Worm (Caenorhabditis elegans) whole organism, young adult: ENCODE results near the gene D2023.3.

Source experiments
- F37B4.10 ChIP-seq: fragments of 200-800 bp; sonication (Bioruptor generic); IDR thresholded peaks from 2 replicates; pipeline ENCODE4 v1.3.6; 2022; ENCODE audit warnings: missing genetic modification characterization, missing compliant biosample characterization
- F49E8.2 ChIP-seq: sonication (generic microtip); optimal IDR thresholded peaks from 3 replicates; lab custom pipeline; 2017; ENCODE audit warnings: missing genetic modification characterization, mild to moderate bottlenecking, missing compliant biosample characterization, antibody characterized with exemption, moderate library complexity; ENCODE audit not compliant: insufficient read depth
- K12H6.12 ChIP-seq: fragments of 200-800 bp; sonication (Bioruptor generic); optimal IDR thresholded peaks from 2 replicates; lab custom pipeline; 2018; ENCODE audit warnings: mild to moderate bottlenecking, missing genetic modification characterization, missing compliant biosample characterization
- Y67H2A.10 ChIP-seq: fragments of 200-800 bp; sonication (Bioruptor generic); conservative IDR thresholded peaks from 2 replicates; pipeline ENCODE4 v1.3.6; 2022; ENCODE audit warnings: missing genetic modification reagents, missing genetic modification characterization, missing compliant biosample characterization
- ceh-100 ChIP-seq: fragments of 200-800 bp; sonication (Bioruptor generic); IDR thresholded peaks from 2 replicates; pipeline ENCODE4 v1.3.6; 2022; ENCODE audit warnings: missing genetic modification reagents, missing genetic modification characterization, missing compliant biosample characterization
- hmg-20 ChIP-seq: fragments of 200-800 bp; sonication (Bioruptor generic); IDR thresholded peaks from 2 replicates; pipeline ENCODE4 v1.3.6; 2022; ENCODE audit warnings: missing genetic modification reagents, missing genetic modification characterization, missing compliant biosample characterization
- pbrm-1 ChIP-seq: fragments of 200-800 bp; sonication (Bioruptor generic); IDR thresholded peaks from 2 replicates; pipeline ENCODE4 v1.3.6; 2022; ENCODE audit warnings: missing genetic modification reagents, missing genetic modification characterization, missing compliant biosample characterization
- snpc-4 ChIP-seq, 5 experiments: fragments of 150-350 bp in 1 of 5; sonication (generic microtip) in 4 of 5; optimal IDR thresholded peaks; 2 replicates each; lab custom pipeline; 2014 to 2018; ENCODE audit warnings: missing genetic modification characterization in 5 of 5, missing biosample characterization in 3 of 5, antibody characterized with exemption in 2 of 5, mild to moderate bottlenecking in 2 of 5, missing compliant biosample characterization in 2 of 5, missing genotype in 2 of 5, moderate library complexity in 2 of 5, missing genetic modification reagents in 1 of 5

- TF ChIP-seq Y67H2A.10 (GFP tag; lab: Robert Waterston, UW) (no peak), F37B4.10 (no peak), pbrm-1 (GFP tag; lab: Robert Waterston, UW) (no peak), snpc-4 (GFP tag; optimal IDR thresholded peaks at IDR 0.05; lab: Kevin White, UChicago) (no peak), snpc-4 (tag; optimal IDR thresholded peaks at IDR 0.05; lab: Kevin White, UChicago) (no peak), ceh-100 (GFP tag; lab: Robert Waterston, UW) (no peak), hmg-20 (no peak), F49E8.2 (tag; lab: Kevin White, UChicago) (no peak), K12H6.12 (tag; lab: Kevin White, UChicago) (no peak)
Observed at ce11 chrV:11856022-11856421, 44.2 kb upstream of the D2023.3 start.
